Worm (Caenorhabditis elegans) whole organism, early embryonic: Measurements from ENCODE around the gene F22F7.12.

ENCODE experiments used
- B0310.2 ChIP-seq: sonication (generic microtip); optimal IDR thresholded peaks from 2 replicates; lab custom pipeline; 2016; ENCODE audit warnings: mild to moderate bottlenecking, missing genetic modification characterization, missing compliant biosample characterization
- F13C5.2 ChIP-seq: sonication (generic microtip); optimal IDR thresholded peaks from 2 replicates; lab custom pipeline; 2017; ENCODE audit warnings: mild to moderate bottlenecking, missing genetic modification characterization, inconsistent platforms, missing compliant biosample characterization
- aly-1 ChIP-seq: sonication (generic microtip); optimal IDR thresholded peaks from 2 replicates; lab custom pipeline; 2016; ENCODE audit warnings: missing genetic modification characterization, missing compliant biosample characterization
- ama-1 ChIP-seq: fragments of 150-350 bp; optimal IDR thresholded peaks from 2 replicates; lab custom pipeline; 2014
- ceh-13 ChIP-seq: fragments of 200-800 bp; sonication (Bioruptor generic); optimal IDR thresholded peaks from 2 replicates; lab custom pipeline; 2018; ENCODE audit warnings: mild to moderate bottlenecking, missing genetic modification characterization, missing compliant biosample characterization
- ceh-36 ChIP-seq: sonication (generic microtip); optimal IDR thresholded peaks from 2 replicates; lab custom pipeline; 2016; ENCODE audit warnings: missing genetic modification characterization, inconsistent platforms, missing compliant biosample characterization
- ets-7 ChIP-seq: sonication (generic microtip); optimal IDR thresholded peaks from 2 replicates; lab custom pipeline; 2016; ENCODE audit warnings: missing genotype, missing genetic modification characterization, missing compliant biosample characterization
- flt-1 ChIP-seq: fragments of 200-800 bp; sonication (Bioruptor generic); IDR thresholded peaks from 2 replicates; pipeline ENCODE4 v1.3.6; 2022; ENCODE audit warnings: missing genetic modification characterization, missing compliant biosample characterization
- hmbx-1 ChIP-seq: sonication (generic microtip); optimal IDR thresholded peaks from 2 replicates; lab custom pipeline; 2016; ENCODE audit warnings: mild to moderate bottlenecking, missing genetic modification characterization, missing compliant biosample characterization
- hmg-4 ChIP-seq: fragments of 200-800 bp; sonication (Bioruptor generic); optimal IDR thresholded peaks from 2 replicates; lab custom pipeline; 2018; ENCODE audit warnings: mild to moderate bottlenecking, missing genetic modification characterization, missing compliant biosample characterization
- hnd-1 ChIP-seq: sonication (generic microtip); optimal IDR thresholded peaks from 2 replicates; lab custom pipeline; 2016; ENCODE audit warnings: missing genetic modification characterization, missing compliant biosample characterization
- pes-1 ChIP-seq: fragments of 200-800 bp; sonication (Bioruptor generic); IDR thresholded peaks from 2 replicates; pipeline ENCODE4 v1.3.6; 2022; ENCODE audit warnings: missing genetic modification reagents, missing genetic modification characterization, missing compliant biosample characterization
- scrt-1 ChIP-seq: fragments of 200-800 bp; sonication (Bioruptor generic); IDR thresholded peaks from 2 replicates; pipeline ENCODE4 v1.3.6; 2022; ENCODE audit warnings: missing genetic modification characterization, missing compliant biosample characterization
- sea-1 ChIP-seq: fragments of 200-800 bp; sonication (Bioruptor generic); conservative IDR thresholded peaks from 2 replicates; pipeline ENCODE4 v1.3.6; 2022; ENCODE audit warnings: missing genetic modification characterization, missing compliant biosample characterization
- tbx-11 ChIP-seq: fragments of 200-800 bp; sonication (Bioruptor generic); IDR thresholded peaks from 2 replicates; pipeline ENCODE4 v1.3.6; 2022; ENCODE audit warnings: missing genetic modification characterization, missing compliant biosample characterization
- tbx-37 ChIP-seq: fragments of 200-800 bp; sonication (Bioruptor generic); conservative IDR thresholded peaks from 2 replicates; pipeline ENCODE4 v1.3.6; 2022; ENCODE audit warnings: missing genetic modification reagents, missing genetic modification characterization, missing compliant biosample characterization
- tra-4 ChIP-seq: sonication (generic microtip); optimal IDR thresholded peaks from 2 replicates; lab custom pipeline; 2017; ENCODE audit warnings: missing genetic modification characterization, missing compliant biosample characterization

Gene F22F7.12

DNA sequence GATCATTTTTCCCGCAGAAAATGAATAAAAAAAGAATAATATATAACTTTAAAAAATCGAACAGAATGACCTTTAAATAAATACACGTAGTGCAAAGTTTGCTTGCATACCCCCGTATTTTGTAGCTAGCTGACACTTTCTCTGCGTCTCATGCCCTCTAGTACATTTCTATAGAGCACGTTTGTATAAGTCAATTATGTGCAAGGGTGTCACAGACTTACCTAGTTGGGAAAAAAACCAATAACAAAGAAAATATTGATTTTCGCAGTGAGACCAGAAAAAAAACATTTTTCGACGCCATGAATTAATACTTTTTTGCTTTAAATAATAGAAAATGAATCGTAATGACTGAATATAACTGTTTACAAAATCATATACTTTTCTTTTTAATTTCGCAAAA lies 35.0 kb downstream of the F22F7.12 start, which contains the start of gene ckb-4:
Gene ckb-4 (minus strand): TSS at position 140 of the 400 bp plus-strand sequence.
- no peak for TF ChIP-seq tbx-37 (GFP tag; lab: Robert Waterston, UW)
- no peak for TF ChIP-seq ama-1
- no peak for TF ChIP-seq aly-1 (tag; lab: Kevin White, UChicago)
- no peak for TF ChIP-seq tbx-11 (GFP tag; lab: Robert Waterston, UW)
- TF ChIP-seq scrt-1 (GFP tag; lab: Robert Waterston, UW): no peak
- no peak for TF ChIP-seq hnd-1
- no peak for TF ChIP-seq hmg-4
- TF ChIP-seq ceh-13 (GFP tag; lab: Kevin White, UChicago): no peak
- TF ChIP-seq ets-7 (tag; lab: Kevin White, UChicago): no peak
- no peak for TF ChIP-seq ceh-36 (tag; lab: Kevin White, UChicago)
- TF ChIP-seq flt-1 (GFP tag; lab: Robert Waterston, UW): no peak
- no peak for TF ChIP-seq hmbx-1 (tag; lab: Kevin White, UChicago)
- TF ChIP-seq sea-1: no peak
- TF ChIP-seq F13C5.2 (tag; lab: Kevin White, UChicago): no peak
- no peak for TF ChIP-seq B0310.2 (tag; lab: Kevin White, UChicago)
- no peak for TF ChIP-seq tra-4 (tag; lab: Kevin White, UChicago)
- TF ChIP-seq pes-1 (GFP tag; lab: Robert Waterston, UW): no peak

DNA sequence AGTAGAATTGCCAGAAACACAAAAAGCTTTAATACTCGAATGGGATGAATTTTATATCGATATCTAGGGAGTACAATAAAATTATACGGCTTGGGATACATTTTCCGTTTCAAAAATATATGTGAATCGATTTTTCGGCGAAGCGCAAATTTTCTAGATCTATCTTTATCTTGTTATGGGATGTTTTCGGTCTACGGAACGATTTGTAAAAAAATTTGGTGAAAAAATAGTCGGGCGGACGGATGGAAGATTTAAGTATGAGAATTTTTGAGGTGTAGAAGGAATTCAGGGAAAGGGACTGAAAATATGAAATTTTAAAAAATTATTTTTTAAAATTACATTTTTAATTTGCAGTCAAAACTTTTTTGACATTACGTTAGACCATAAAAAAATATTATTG lies 38.3 kb downstream of the F22F7.12 start, which contains the start of gene F22F7.4:
Gene F22F7.4 (minus strand): TSS at position 101 of the 400 bp plus-strand sequence.
- no peak for TF ChIP-seq tra-4 (tag; lab: Kevin White, UChicago)
- TF ChIP-seq hnd-1: no peak
- no peak for TF ChIP-seq ets-7 (tag; lab: Kevin White, UChicago)
- no peak for TF ChIP-seq hmg-4
- TF ChIP-seq tbx-37 (GFP tag; lab: Robert Waterston, UW): no peak
- no peak for TF ChIP-seq aly-1 (tag; lab: Kevin White, UChicago)
- TF ChIP-seq tbx-11 (GFP tag; lab: Robert Waterston, UW): no peak
- no peak for TF ChIP-seq flt-1 (GFP tag; lab: Robert Waterston, UW)
- no peak for TF ChIP-seq sea-1
- no peak for TF ChIP-seq F13C5.2 (tag; lab: Kevin White, UChicago)
- no peak for TF ChIP-seq hmbx-1 (tag; lab: Kevin White, UChicago)
- TF ChIP-seq scrt-1 (GFP tag; lab: Robert Waterston, UW): no peak
- TF ChIP-seq ceh-36 (tag; lab: Kevin White, UChicago): no peak
- TF ChIP-seq pes-1 (GFP tag; lab: Robert Waterston, UW): no peak
- no peak for TF ChIP-seq B0310.2 (tag; lab: Kevin White, UChicago)
- TF ChIP-seq ceh-13 (GFP tag; lab: Kevin White, UChicago): no peak
- TF ChIP-seq ama-1: no peak

DNA sequence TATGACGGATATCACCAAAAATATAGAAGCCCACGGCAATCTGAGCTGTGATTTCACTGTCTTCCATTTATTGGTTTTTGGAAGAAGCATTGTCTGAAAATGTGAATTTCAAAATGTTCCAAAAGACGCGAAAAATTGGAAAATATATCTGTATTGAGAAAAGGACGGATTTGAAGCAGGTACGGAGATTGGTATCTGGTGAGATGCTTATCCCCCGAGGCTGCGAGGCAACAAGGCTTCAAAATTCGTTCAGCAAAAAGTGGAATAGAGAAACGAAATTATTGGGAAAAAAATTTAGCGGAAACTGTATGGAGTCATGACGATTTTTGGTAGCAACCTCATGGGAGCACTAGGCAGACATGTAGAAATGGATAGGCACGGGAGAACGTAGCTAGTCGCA lies 41.2 kb downstream of the F22F7.12 start, which contains the start of gene F36F12.1:
Gene F36F12.1 (minus strand): TSS at position 101 of the 400 bp plus-strand sequence.
- TF ChIP-seq sea-1 (no peak), pes-1 (GFP tag; lab: Robert Waterston, UW) (no peak), F13C5.2 (tag; lab: Kevin White, UChicago) (no peak), ceh-36 (tag; lab: Kevin White, UChicago) (no peak), ets-7 (tag; lab: Kevin White, UChicago) (no peak), tbx-11 (GFP tag; lab: Robert Waterston, UW) (no peak), hnd-1 (no peak), B0310.2 (tag; lab: Kevin White, UChicago) (no peak), scrt-1 (GFP tag; lab: Robert Waterston, UW) (no peak), tbx-37 (GFP tag; lab: Robert Waterston, UW) (no peak), tra-4 (tag; lab: Kevin White, UChicago) (no peak), flt-1 (GFP tag; lab: Robert Waterston, UW) (no peak)

- TF ChIP-seq ama-1 (no peak), sea-1 (no peak), F13C5.2 (tag; lab: Kevin White, UChicago) (no peak), hnd-1 (no peak), B0310.2 (tag; lab: Kevin White, UChicago) (no peak), scrt-1 (GFP tag; lab: Robert Waterston, UW) (no peak), pes-1 (GFP tag; lab: Robert Waterston, UW) (no peak), tbx-37 (GFP tag; lab: Robert Waterston, UW) (no peak), ceh-13 (GFP tag; lab: Kevin White, UChicago) (no peak), aly-1 (tag; lab: Kevin White, UChicago) (no peak), tbx-11 (GFP tag; lab: Robert Waterston, UW) (no peak)
These were observed 45.3 kb downstream of the F22F7.12 start, which contains the start of gene F36F12.7 for ce11 chrV:2099040-2099439. TSS of gene F36F12.7 (plus strand) at chrV:2099340.

DNA sequence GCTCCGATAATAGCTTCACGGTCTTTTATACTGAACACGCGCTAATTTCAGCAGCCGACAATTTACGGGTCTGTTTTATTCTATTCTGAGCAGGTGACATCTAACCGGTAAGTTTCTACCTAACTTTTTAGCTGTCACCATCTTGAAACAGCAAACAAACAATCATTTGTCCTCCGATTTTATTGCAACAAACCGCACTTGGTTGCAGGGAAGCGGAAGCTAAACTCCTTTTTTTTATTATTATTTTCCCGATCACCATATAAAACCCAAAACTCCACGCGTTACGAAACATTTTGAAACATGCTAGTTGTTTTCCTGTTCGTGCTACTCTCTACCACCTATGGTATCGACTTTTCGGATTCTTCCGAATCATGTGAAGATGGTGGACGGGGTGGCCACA lies 46.7 kb downstream of the F22F7.12 start, which contains the start of gene clec-208:
Gene clec-208 (plus strand): TSS at position 301 of the 400 bp plus-strand sequence.
- no peak for TF ChIP-seq tbx-11 (GFP tag; lab: Robert Waterston, UW)

DNA sequence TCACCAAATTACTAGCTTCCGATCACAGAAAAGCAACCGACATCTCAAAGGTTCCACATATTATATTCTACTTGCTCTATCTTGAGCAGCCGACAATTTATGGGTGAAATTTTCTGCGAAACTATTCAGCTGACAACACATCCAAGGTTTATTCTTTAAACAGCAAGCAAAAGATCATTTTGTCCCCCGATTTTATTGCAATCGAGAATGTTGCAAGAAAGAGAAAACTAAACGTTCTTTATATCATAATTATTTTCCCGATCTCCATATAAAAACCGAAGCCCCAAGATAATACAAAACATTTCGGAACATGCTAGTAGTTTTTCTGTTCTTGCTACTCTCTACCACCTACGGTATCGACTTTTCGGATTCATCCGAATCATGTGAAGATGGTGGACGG lies 48.5 kb downstream of the F22F7.12 start, which contains the start of gene clec-207:
Gene clec-207 (plus strand): TSS at position 301 of the 400 bp plus-strand sequence.
- TF ChIP-seq ceh-36 (tag; lab: Kevin White, UChicago) (no peak), pes-1 (GFP tag; lab: Robert Waterston, UW) (no peak), scrt-1 (GFP tag; lab: Robert Waterston, UW) (no peak), tra-4 (tag; lab: Kevin White, UChicago) (no peak), ama-1 (no peak), hmbx-1 (tag; lab: Kevin White, UChicago) (no peak), aly-1 (tag; lab: Kevin White, UChicago) (no peak), hmg-4 (no peak), F13C5.2 (tag; lab: Kevin White, UChicago) (no peak), hnd-1 (no peak), ceh-13 (GFP tag; lab: Kevin White, UChicago) (no peak), tbx-37 (GFP tag; lab: Robert Waterston, UW) (no peak), flt-1 (GFP tag; lab: Robert Waterston, UW) (no peak), sea-1 (no peak), ets-7 (tag; lab: Kevin White, UChicago) (no peak), tbx-11 (GFP tag; lab: Robert Waterston, UW) (no peak)

- no peak for TF ChIP-seq F13C5.2 (tag; lab: Kevin White, UChicago)
- TF ChIP-seq scrt-1 (GFP tag; lab: Robert Waterston, UW): no peak
These were observed 49.1 kb downstream of the F22F7.12 start, which contains the start of gene F36F12.2 for ce11 chrV:2095204-2095603. TSS of gene F36F12.2 (minus strand) at chrV:2095304.
